Worm (Caenorhabditis elegans): Measurements from ENCODE around the gene C01G12.13.

DNA sequence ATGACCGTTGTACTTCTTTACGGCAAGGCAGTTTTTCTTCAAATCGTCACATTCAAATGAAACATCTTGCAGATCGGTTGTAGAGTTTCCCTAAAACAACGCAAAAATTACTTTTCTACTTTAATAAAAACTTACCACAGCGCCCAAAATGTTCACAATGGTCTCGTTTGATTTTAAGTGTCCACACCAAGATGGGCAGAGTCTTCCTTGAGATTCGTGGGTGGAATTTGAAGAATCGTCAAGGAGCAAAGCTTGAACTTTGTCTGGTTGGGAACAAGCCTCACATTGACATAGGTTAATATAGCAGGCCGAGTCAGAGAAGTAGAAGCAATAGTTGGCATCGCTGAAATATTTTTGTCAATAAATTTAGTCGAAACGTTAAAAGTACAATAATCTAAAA, 28.5 kb downstream of the C01G12.13 start:
- TF ChIP-seq D2030.7 (GFP tag; IDR thresholded peaks at IDR 0.05) (no peak), F23B12.7 (tag; optimal IDR thresholded peaks at IDR 0.05; ENCODE audit: insufficient read depth) (no peak), ztf-3 (GFP tag; optimal IDR thresholded peaks at IDR 0.05) (no peak), repo-1 (tag; optimal IDR thresholded peaks at IDR 0.05) (no peak), ztf-25 (GFP tag; IDR thresholded peaks at IDR 0.05) (no peak), hmg-1.2 (GFP tag; IDR thresholded peaks at IDR 0.05) (no peak), aptf-2 (GFP tag; conservative IDR thresholded peaks at IDR 0.05) (no peak), nhr-90 (tag; optimal IDR thresholded peaks at IDR 0.05) (no peak), B0261.1 (tag; optimal IDR thresholded peaks at IDR 0.05) (no peak), atf-7 (tag; optimal IDR thresholded peaks at IDR 0.05) (no peak), mcd-1 (GFP tag; IDR thresholded peaks at IDR 0.05) (no peak), F57C9.4 (tag; optimal IDR thresholded peaks at IDR 0.05) (no peak), ZK185.1 (tag; optimal IDR thresholded peaks at IDR 0.05; ENCODE audit: poor library complexity, severe bottlenecking) (no peak), C17E4.6 (GFP tag; IDR thresholded peaks at IDR 0.05) (no peak)
